Worm (Caenorhabditis elegans) whole organism, L3 larva: ENCODE results near the gene T19H5.6.
A peak's percentile ranks its signal among the peaks of the same experiment; 100 is the strongest.

Experiments
- aly-2 ChIP-seq: fragments of 150-350 bp; optimal IDR thresholded peaks from 2 replicates; lab custom pipeline; 2014; ENCODE audit warnings: missing biosample characterization, missing genetic modification characterization
- elt-3 ChIP-seq, 3 experiments: fragments of 150-350 bp in 1 of 3; sonication (generic microtip) in 2 of 3; optimal IDR thresholded peaks; 2 replicates in 2 of 3; 4 replicates in 1 of 3; lab custom pipeline; 2014 to 2017; ENCODE audit warnings: missing biosample characterization in 3 of 3, missing genetic modification characterization in 3 of 3
- fos-1 ChIP-seq: fragments of 150-350 bp; optimal IDR thresholded peaks from 2 replicates; lab custom pipeline; 2014; ENCODE audit warnings: missing biosample characterization, missing genetic modification characterization
- lin-39 ChIP-seq: fragments of 150-350 bp; optimal IDR thresholded peaks from 2 replicates; lab custom pipeline; 2018; ENCODE audit warnings: missing biosample characterization, missing genetic modification reagents, missing genetic modification characterization
- nhr-25 ChIP-seq: sonication (generic microtip); optimal IDR thresholded peaks from 2 replicates; lab custom pipeline; 2017; ENCODE audit warnings: missing biosample characterization, missing genetic modification characterization
- nhr-77 ChIP-seq: fragments of 150-350 bp; optimal IDR thresholded peaks from 2 replicates; lab custom pipeline; 2014; ENCODE audit warnings: missing biosample characterization, missing genetic modification characterization
- pha-4 ChIP-seq: fragments of 150-350 bp; optimal IDR thresholded peaks from 2 replicates; lab custom pipeline; 2014; ENCODE audit warnings: missing biosample characterization, missing genetic modification reagents, missing genetic modification characterization
- pqm-1 ChIP-seq: fragments of 150-350 bp; optimal IDR thresholded peaks from 2 replicates; lab custom pipeline; 2017; ENCODE audit warnings: missing biosample characterization, missing genetic modification characterization, inconsistent platforms
- skn-1 ChIP-seq: fragments of 150-350 bp; optimal IDR thresholded peaks from 2 replicates; lab custom pipeline; 2014; ENCODE audit warnings: missing biosample characterization, missing genetic modification characterization
- tbx-2 ChIP-seq: sonication (generic microtip); optimal IDR thresholded peaks from 2 replicates; lab custom pipeline; 2016; ENCODE audit warnings: mild to moderate bottlenecking, missing genetic modification characterization, missing compliant biosample characterization
- unc-62 ChIP-seq: fragments of 150-350 bp; sonication (generic microtip); optimal IDR thresholded peaks from 4 replicates; lab custom pipeline; 2014; ENCODE audit warnings: missing biosample characterization, missing genetic modification reagents, missing genetic modification characterization
- zag-1 ChIP-seq: fragments of 150-350 bp; optimal IDR thresholded peaks from 2 replicates; lab custom pipeline; 2014; ENCODE audit warnings: missing biosample characterization, missing genetic modification characterization

ce11 chrII:9468414-9468813, 1.6 kb downstream of the T19H5.6 start, which contains the start of gene chil-23:
- TF ChIP-seq skn-1 (no peak), zag-1 (tag; lab: Kevin White, UChicago) (no peak), fos-1 (tag; lab: Kevin White, UChicago) (no peak), pha-4 (tag; lab: Kevin White, UChicago) (peak; percentile 49), lin-39 (tag; lab: Kevin White, UChicago) (no peak), nhr-25 (tag; lab: Kevin White, UChicago) (no peak), nhr-77 (tag; lab: Kevin White, UChicago) (no peak), unc-62 (GFP tag; lab: Kevin White, UChicago) (no peak), elt-3 (tag; optimal IDR thresholded peaks at IDR 0.05; lab: Kevin White, UChicago) (no peak), pqm-1 (tag; lab: Kevin White, UChicago) (peak; percentile 97), tbx-2 (tag; lab: Kevin White, UChicago) (no peak), aly-2 (tag; lab: Kevin White, UChicago) (no peak)
